Worm (Caenorhabditis elegans) whole organism, L4/young adult: Measurements from ENCODE around the gene cyn-17.

ENCODE experiments used
- dao-5 ChIP-seq: sonication (generic microtip); optimal IDR thresholded peaks from 2 replicates; lab custom pipeline; 2016; ENCODE audit warnings: missing genotype, missing genetic modification characterization, moderate library complexity, missing compliant biosample characterization
- him-1 ChIP-seq: sonication (generic microtip); optimal IDR thresholded peaks from 2 replicates; lab custom pipeline; 2016; ENCODE audit warnings: missing genotype, missing genetic modification reagents, missing genetic modification characterization, missing compliant biosample characterization

- TF ChIP-seq dao-5 (tag; lab: Kevin White, UChicago) (no peak), him-1 (tag; lab: Kevin White, UChicago) (no peak)
Measured at ce11 chrV:5792031-5792430, 7.4 kb upstream of the cyn-17 start, which contains the start of gene ZC250.2.
